Worm (Caenorhabditis elegans): ENCODE measurements around the gene Y69E1A.5.

Y69E1A.5 gene

DNA sequence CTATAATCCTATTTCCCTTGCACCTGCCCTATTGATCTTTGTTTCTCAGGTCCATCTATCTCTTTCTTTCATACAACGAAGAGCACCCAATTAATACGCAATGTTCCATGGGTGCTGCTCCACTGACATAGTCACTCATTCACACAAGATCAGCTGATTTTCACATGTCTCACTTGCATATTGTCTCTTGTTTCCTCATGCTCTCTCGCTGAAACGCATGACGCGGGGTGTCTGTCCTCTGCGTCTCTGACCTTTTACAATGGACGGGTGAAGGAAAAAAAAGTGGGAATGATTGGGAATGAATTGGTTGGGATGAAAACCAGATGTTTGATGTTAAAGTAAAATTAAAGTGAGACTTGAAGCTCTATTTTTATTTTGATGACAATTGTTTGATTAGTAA lies 22.1 kb downstream of the Y69E1A.5 start (continued):
- TF ChIP-seq lin-14 (GFP tag; optimal IDR thresholded peaks at IDR 0.05) (peak; percentile 99), fkh-10 (GFP tag; optimal IDR thresholded peaks at IDR 0.05) (peak; percentile 57), swsn-7 (tag; optimal IDR thresholded peaks at IDR 0.05) (peak; percentile 93), ama-1 (optimal IDR thresholded peaks at IDR 0.05) (peak; percentile 93), ceh-63 (GFP tag; optimal IDR thresholded peaks at IDR 0.05) (no peak), aly-2 (tag; optimal IDR thresholded peaks at IDR 0.05) (peak; percentile 67), ceh-90 (tag; optimal IDR thresholded peaks at IDR 0.05) (no peak), fkh-8 (tag; optimal IDR thresholded peaks at IDR 0.05) (peak; percentile 94), fos-1 (tag; optimal IDR thresholded peaks at IDR 0.05) (peak; percentile 77), C34B4.2 (tag; optimal IDR thresholded peaks at IDR 0.05) (no peak), ets-5 (GFP tag; IDR thresholded peaks at IDR 0.05) (no peak), ceh-8 (GFP tag; optimal IDR thresholded peaks at IDR 0.05) (peak; percentile 87), nhr-20 (tag; optimal IDR thresholded peaks at IDR 0.05) (peak; percentile 95), egl-13 (tag; optimal IDR thresholded peaks at IDR 0.05) (peak; percentile 83), F16B12.6 (tag; optimal IDR thresholded peaks at IDR 0.05) (peak; percentile 11), C04F5.9 (tag; optimal IDR thresholded peaks at IDR 0.05) (peak; percentile 60), nhr-84 (tag; optimal IDR thresholded peaks at IDR 0.05) (no peak), sup-37 (GFP tag; optimal IDR thresholded peaks at IDR 0.05) (no peak), xbp-1 (tag; optimal IDR thresholded peaks at IDR 0.05) (peak; percentile 91), efl-1 (optimal IDR thresholded peaks at IDR 0.05) (peak; percentile 79 to 82), efl-1 (GFP tag; optimal IDR thresholded peaks at IDR 0.05 in 1 of 2) (peak; percentile 61 to 94), zag-1 (tag; optimal IDR thresholded peaks at IDR 0.05) (no peak), mep-1 (tag; optimal IDR thresholded peaks at IDR 0.05) (peak; percentile 96), skn-1 (tag; optimal IDR thresholded peaks at IDR 0.05) (peak; percentile 78), Y116A8C.19 (tag; optimal IDR thresholded peaks at IDR 0.05; ENCODE audit: borderline replicate concordance) (no peak), grh-1 (GFP tag; IDR thresholded peaks at IDR 0.05) (peak; percentile 51), rnt-1 (tag; optimal IDR thresholded peaks at IDR 0.05) (peak; percentile 94), pqm-1 (tag; optimal IDR thresholded peaks at IDR 0.05) (no peak), nhr-12 (tag; optimal IDR thresholded peaks at IDR 0.05) (no peak), jun-1 (tag; optimal IDR thresholded peaks at IDR 0.05) (peak; percentile 87), unc-30 (tag; optimal IDR thresholded peaks at IDR 0.05) (no peak), mab-9 (GFP tag; IDR thresholded peaks at IDR 0.05) (no peak), hlh-4 (tag; optimal IDR thresholded peaks at IDR 0.05) (no peak), efl-3 (GFP tag; optimal IDR thresholded peaks at IDR 0.05) (no peak), unc-98 (GFP tag; IDR thresholded peaks at IDR 0.05) (peak; percentile 51), hlh-17 (GFP tag; optimal IDR thresholded peaks at IDR 0.05; ENCODE audit: borderline replicate concordance) (no peak), C16A3.4 (tag; optimal IDR thresholded peaks at IDR 0.05) (peak; percentile 77), aha-1 (tag; optimal IDR thresholded peaks at IDR 0.05) (peak; percentile 63), mef-2 (tag; optimal IDR thresholded peaks at IDR 0.05) (peak; percentile 85), nhr-19 (GFP tag; conservative IDR thresholded peaks at IDR 0.05) (peak; percentile 92), snu-23 (GFP tag; optimal IDR thresholded peaks at IDR 0.05) (peak; percentile 96), sptf-1 (tag; optimal IDR thresholded peaks at IDR 0.05) (no peak), hpl-2 (GFP tag; optimal IDR thresholded peaks at IDR 0.05) (peak; percentile 30), sox-4 (tag; optimal IDR thresholded peaks at IDR 0.05) (peak; percentile 78), nhr-71 (tag; optimal IDR thresholded peaks at IDR 0.05) (peak; percentile 98), nhr-85 (tag) (peak; percentile 93), lin-39 (tag; optimal IDR thresholded peaks at IDR 0.05) (peak; percentile 88), nhr-76 (tag; optimal IDR thresholded peaks at IDR 0.05) (no peak), ceh-88 (GFP tag; IDR thresholded peaks at IDR 0.05) (peak; percentile 69), lin-15B (tag; optimal IDR thresholded peaks at IDR 0.05) (no peak), elt-3 (tag; optimal IDR thresholded peaks at IDR 0.05) (peak in 2 of 6 experiments; percentile 39 to 69), unc-86 (tag; optimal IDR thresholded peaks at IDR 0.05) (peak; percentile 96), ces-1 (GFP tag; optimal IDR thresholded peaks at IDR 0.05) (no peak), ztf-4 (tag; optimal IDR thresholded peaks at IDR 0.05) (peak; percentile 94), snpc-4 (tag; optimal IDR thresholded peaks at IDR 0.05) (peak; percentile 43)
